Worm (Caenorhabditis elegans) whole organism, L3 larva: ENCODE data around the gene shk-1.

ENCODE experiments used
- R02D3.7 ChIP-seq: fragments of 150-350 bp; optimal IDR thresholded peaks from 2 replicates; lab custom pipeline; 2014; ENCODE audit warnings: missing biosample characterization, missing genetic modification characterization
- ZK546.5 ChIP-seq: sonication (generic microtip); optimal IDR thresholded peaks from 2 replicates; lab custom pipeline; 2017; ENCODE audit warnings: missing biosample characterization, missing genetic modification characterization
- aly-2 ChIP-seq: fragments of 150-350 bp; optimal IDR thresholded peaks from 2 replicates; lab custom pipeline; 2014; ENCODE audit warnings: missing biosample characterization, missing genetic modification characterization
- ama-1 ChIP-seq: fragments of 150-350 bp; optimal IDR thresholded peaks from 2 replicates; lab custom pipeline; 2018
- ceh-16 ChIP-seq: sonication (generic microtip); optimal IDR thresholded peaks from 2 replicates; lab custom pipeline; 2017; ENCODE audit warnings: missing biosample characterization, missing genetic modification characterization
- ceh-28 ChIP-seq: fragments of 150-350 bp; optimal IDR thresholded peaks from 2 replicates; lab custom pipeline; 2014; ENCODE audit warnings: missing biosample characterization, missing genetic modification reagents, missing genetic modification characterization
- ceh-82 ChIP-seq: fragments of 150-350 bp; optimal IDR thresholded peaks from 2 replicates; lab custom pipeline; 2014; ENCODE audit warnings: missing biosample characterization, missing genetic modification characterization
- ceh-9 ChIP-seq: sonication (generic microtip); optimal IDR thresholded peaks from 2 replicates; lab custom pipeline; 2018; ENCODE audit warnings: missing biosample characterization, missing genetic modification characterization
- daf-12 ChIP-seq: fragments of 150-350 bp; optimal IDR thresholded peaks from 2 replicates; lab custom pipeline; 2014; ENCODE audit warnings: missing biosample characterization, missing genetic modification reagents, missing genetic modification characterization
- egl-27 ChIP-seq: sonication (generic microtip); optimal IDR thresholded peaks from 4 replicates; lab custom pipeline; 2017; ENCODE audit warnings: missing biosample characterization, missing genetic modification reagents, missing genetic modification characterization
- egl-5 ChIP-seq: fragments of 150-350 bp; optimal IDR thresholded peaks from 2 replicates; lab custom pipeline; 2017; ENCODE audit warnings: missing biosample characterization, missing genetic modification reagents, missing genetic modification characterization, inconsistent platforms
- elt-1 ChIP-seq: fragments of 150-350 bp; optimal IDR thresholded peaks from 2 replicates; lab custom pipeline; 2014; ENCODE audit warnings: missing biosample characterization, missing genetic modification characterization
- elt-2 ChIP-seq: sonication (generic microtip); optimal IDR thresholded peaks from 2 replicates; lab custom pipeline; 2016; ENCODE audit warnings: missing genetic modification reagents, mild to moderate bottlenecking, missing genetic modification characterization, missing compliant biosample characterization
- elt-3 ChIP-seq, 3 experiments: fragments of 150-350 bp in 1 of 3; sonication (generic microtip) in 2 of 3; optimal IDR thresholded peaks; 2 replicates in 2 of 3; 4 replicates in 1 of 3; lab custom pipeline; 2014 to 2017; ENCODE audit warnings: missing biosample characterization in 3 of 3, missing genetic modification characterization in 3 of 3
- eor-1 ChIP-seq, 2 experiments: fragments of 150-350 bp; optimal IDR thresholded peaks; 2 replicates each; lab custom pipeline; 2014 to 2018; ENCODE audit warnings: missing biosample characterization in 2 of 2, missing genetic modification characterization in 2 of 2
- fkh-10 ChIP-seq: sonication (generic microtip); optimal IDR thresholded peaks from 2 replicates; lab custom pipeline; 2017; ENCODE audit warnings: missing biosample characterization, missing genetic modification reagents, missing genetic modification characterization
- fkh-2 ChIP-seq: fragments of 150-350 bp; optimal IDR thresholded peaks from 2 replicates; lab custom pipeline; 2014; ENCODE audit warnings: missing biosample characterization, missing genetic modification reagents, missing genetic modification characterization
- fos-1 ChIP-seq: fragments of 150-350 bp; optimal IDR thresholded peaks from 2 replicates; lab custom pipeline; 2014; ENCODE audit warnings: missing biosample characterization, missing genetic modification characterization
- hmg-11 ChIP-seq: sonication (generic microtip); optimal IDR thresholded peaks from 2 replicates; lab custom pipeline; 2016; ENCODE audit warnings: missing genetic modification characterization, missing compliant biosample characterization
- jun-1 ChIP-seq: fragments of 150-350 bp; optimal IDR thresholded peaks from 2 replicates; lab custom pipeline; 2014; ENCODE audit warnings: missing biosample characterization, missing genetic modification reagents, missing genetic modification characterization
- lin-15B ChIP-seq: fragments of 150-350 bp; optimal IDR thresholded peaks from 2 replicates; lab custom pipeline; 2014; ENCODE audit warnings: missing biosample characterization, missing genetic modification characterization
- lin-39 ChIP-seq: fragments of 150-350 bp; optimal IDR thresholded peaks from 2 replicates; lab custom pipeline; 2018; ENCODE audit warnings: missing biosample characterization, missing genetic modification reagents, missing genetic modification characterization
- lsy-12 ChIP-seq: sonication (generic microtip); optimal IDR thresholded peaks from 2 replicates; lab custom pipeline; 2016; ENCODE audit warnings: mild to moderate bottlenecking, missing genetic modification characterization, missing compliant biosample characterization
- mdl-1 ChIP-seq: fragments of 150-350 bp; optimal IDR thresholded peaks from 2 replicates; lab custom pipeline; 2014; ENCODE audit warnings: missing biosample characterization, missing genetic modification characterization
- mml-1 ChIP-seq: fragments of 150-350 bp; sonication (generic microtip); optimal IDR thresholded peaks from 3 replicates; lab custom pipeline; 2014; ENCODE audit warnings: missing biosample characterization, missing genetic modification characterization
- nfya-1 ChIP-seq: sonication (generic microtip); optimal IDR thresholded peaks from 2 replicates; lab custom pipeline; 2017; ENCODE audit warnings: missing genetic modification characterization, mild to moderate bottlenecking, missing compliant biosample characterization, antibody characterized with exemption, moderate library complexity; ENCODE audit not compliant: insufficient read depth
- nhr-11 ChIP-seq: fragments of 150-350 bp; optimal IDR thresholded peaks from 2 replicates; lab custom pipeline; 2014; ENCODE audit warnings: missing biosample characterization, missing genetic modification characterization
- nhr-12 ChIP-seq: fragments of 150-350 bp; optimal IDR thresholded peaks from 2 replicates; lab custom pipeline; 2014; ENCODE audit warnings: missing biosample characterization, missing genetic modification characterization
- nhr-23 ChIP-seq: fragments of 150-350 bp; optimal IDR thresholded peaks from 2 replicates; lab custom pipeline; 2014; ENCODE audit warnings: missing biosample characterization, missing genetic modification reagents, missing genetic modification characterization
- nhr-237 ChIP-seq: fragments of 150-350 bp; optimal IDR thresholded peaks from 2 replicates; lab custom pipeline; 2014; ENCODE audit warnings: missing biosample characterization, missing genetic modification characterization
- nhr-25 ChIP-seq: sonication (generic microtip); optimal IDR thresholded peaks from 2 replicates; lab custom pipeline; 2017; ENCODE audit warnings: missing biosample characterization, missing genetic modification characterization
- nhr-28 ChIP-seq: fragments of 150-350 bp; optimal IDR thresholded peaks from 2 replicates; lab custom pipeline; 2014; ENCODE audit warnings: missing biosample characterization, missing genetic modification characterization
- nhr-43 ChIP-seq: sonication (generic microtip); optimal IDR thresholded peaks from 2 replicates; lab custom pipeline; 2016; ENCODE audit warnings: mild to moderate bottlenecking, missing genetic modification characterization, missing compliant biosample characterization; ENCODE audit not compliant: poor library complexity, severe bottlenecking
- nhr-67 ChIP-seq: fragments of 150-350 bp; optimal IDR thresholded peaks from 2 replicates; lab custom pipeline; 2014; ENCODE audit warnings: missing biosample characterization, missing genetic modification characterization
- nhr-76 ChIP-seq: fragments of 150-350 bp; sonication (generic microtip); optimal IDR thresholded peaks from 5 replicates; lab custom pipeline; 2014; ENCODE audit warnings: missing biosample characterization, missing genetic modification characterization
- nhr-77 ChIP-seq: fragments of 150-350 bp; optimal IDR thresholded peaks from 2 replicates; lab custom pipeline; 2014; ENCODE audit warnings: missing biosample characterization, missing genetic modification characterization
- pha-4 ChIP-seq: fragments of 150-350 bp; optimal IDR thresholded peaks from 2 replicates; lab custom pipeline; 2014; ENCODE audit warnings: missing biosample characterization, missing genetic modification reagents, missing genetic modification characterization
- pqm-1 ChIP-seq: fragments of 150-350 bp; optimal IDR thresholded peaks from 2 replicates; lab custom pipeline; 2017; ENCODE audit warnings: missing biosample characterization, missing genetic modification characterization, inconsistent platforms
- sea-2 ChIP-seq: fragments of 150-350 bp; sonication (generic microtip); optimal IDR thresholded peaks from 4 replicates; lab custom pipeline; 2014; ENCODE audit warnings: missing biosample characterization, missing genetic modification reagents, missing genetic modification characterization
- skn-1 ChIP-seq: fragments of 150-350 bp; optimal IDR thresholded peaks from 2 replicates; lab custom pipeline; 2014; ENCODE audit warnings: missing biosample characterization, missing genetic modification characterization
- snpc-4 ChIP-seq: fragments of 150-350 bp; optimal IDR thresholded peaks from 2 replicates; lab custom pipeline; 2014; ENCODE audit warnings: missing biosample characterization, missing genetic modification characterization
- tbx-2 ChIP-seq: sonication (generic microtip); optimal IDR thresholded peaks from 2 replicates; lab custom pipeline; 2016; ENCODE audit warnings: mild to moderate bottlenecking, missing genetic modification characterization, missing compliant biosample characterization
- unc-39 ChIP-seq: sonication (generic microtip); optimal IDR thresholded peaks from 4 replicates; lab custom pipeline; 2017; ENCODE audit warnings: missing biosample characterization, missing genetic modification characterization
- unc-62 ChIP-seq: fragments of 150-350 bp; sonication (generic microtip); optimal IDR thresholded peaks from 4 replicates; lab custom pipeline; 2014; ENCODE audit warnings: missing biosample characterization, missing genetic modification reagents, missing genetic modification characterization
- zag-1 ChIP-seq: fragments of 150-350 bp; optimal IDR thresholded peaks from 2 replicates; lab custom pipeline; 2014; ENCODE audit warnings: missing biosample characterization, missing genetic modification characterization
- ztf-11 ChIP-seq: fragments of 150-350 bp; optimal IDR thresholded peaks from 2 replicates; lab custom pipeline; 2014; ENCODE audit warnings: missing biosample characterization, missing genetic modification characterization
- ztf-4 ChIP-seq: fragments of 150-350 bp; optimal IDR thresholded peaks from 2 replicates; lab custom pipeline; 2014; ENCODE audit warnings: missing biosample characterization, missing genetic modification characterization

shk-1 gene

ce11 chrII:9764696-9765095 is 6.7 kb downstream of the shk-1 start:
- TF ChIP-seq lin-15B (no peak), egl-5 (tag; lab: Kevin White, UChicago) (no peak), tbx-2 (no peak), fkh-2 (no peak), ceh-28 (tag; lab: Kevin White, UChicago) (no peak), egl-27 (tag; lab: Kevin White, UChicago) (no peak), hmg-11 (tag; lab: Kevin White, UChicago) (no peak), lsy-12 (tag; lab: Kevin White, UChicago) (no peak), eor-1 (tag; optimal IDR thresholded peaks at IDR 0.05; lab: Kevin White, UChicago) (no peak), fos-1 (tag; lab: Kevin White, UChicago) (no peak), nfya-1 (tag; lab: Kevin White, UChicago) (no peak), lin-39 (tag; lab: Kevin White, UChicago) (no peak), pha-4 (tag; lab: Kevin White, UChicago) (no peak)

ce11 chrII:9769797-9770520 is 11.9 kb downstream of the shk-1 start, which contains the start of gene aqp-10:
Gene aqp-10, minus strand, starts transcription at chrII:9769847.
- no peak for TF ChIP-seq aly-2 (tag; lab: Kevin White, UChicago)
- no peak for TF ChIP-seq lin-15B
- TF ChIP-seq lin-39 (tag; lab: Kevin White, UChicago), result no peak
- peak; percentile 30 for TF ChIP-seq nhr-43 (tag; lab: Kevin White, UChicago)
- TF ChIP-seq ceh-9 (tag; lab: Kevin White, UChicago), result no peak
- no peak for TF ChIP-seq daf-12 (tag; lab: Kevin White, UChicago)
- TF ChIP-seq eor-1 (tag; optimal IDR thresholded peaks at IDR 0.05; lab: Kevin White, UChicago), result no peak
- TF ChIP-seq egl-5 (tag; lab: Kevin White, UChicago), result no peak
- TF ChIP-seq nhr-11 (tag; lab: Kevin White, UChicago), result no peak
- TF ChIP-seq jun-1 (tag; lab: Kevin White, UChicago), result no peak
- no peak for TF ChIP-seq mml-1
- TF ChIP-seq ceh-28 (tag; lab: Kevin White, UChicago), result peak; percentile 20
- TF ChIP-seq nhr-12, result no peak
- no peak for TF ChIP-seq skn-1 (tag; lab: Kevin White, UChicago)
- no peak for TF ChIP-seq lsy-12 (tag; lab: Kevin White, UChicago)
- TF ChIP-seq hmg-11 (tag; lab: Kevin White, UChicago), result peak; percentile 73
- TF ChIP-seq elt-3 (tag; optimal IDR thresholded peaks at IDR 0.05; lab: Kevin White, UChicago), result no peak
- peak; percentile 12 for TF ChIP-seq nhr-23 (tag; lab: Kevin White, UChicago)
- TF ChIP-seq ceh-82 (tag; lab: Kevin White, UChicago), result no peak
- no peak for TF ChIP-seq ztf-11 (tag; lab: Kevin White, UChicago)
- TF ChIP-seq R02D3.7 (tag; lab: Kevin White, UChicago), result peak; percentile 13
- TF ChIP-seq unc-62 (GFP tag; lab: Kevin White, UChicago), result no peak
- no peak for TF ChIP-seq ama-1 (lab: Kevin White, UChicago)
- TF ChIP-seq snpc-4, result peak; percentile 36
- TF ChIP-seq nhr-237, result no peak
- no peak for TF ChIP-seq nhr-25 (tag; lab: Kevin White, UChicago)
- no peak for TF ChIP-seq fkh-2
- TF ChIP-seq egl-27 (tag; lab: Kevin White, UChicago), result no peak
- no peak for TF ChIP-seq ZK546.5 (tag; lab: Kevin White, UChicago)
- TF ChIP-seq elt-2 (tag; lab: Kevin White, UChicago), result peak; percentile 76
- peak; percentile 78 for TF ChIP-seq pqm-1 (tag; lab: Kevin White, UChicago)
- TF ChIP-seq elt-1 (tag; lab: Kevin White, UChicago), result no peak
- no peak for TF ChIP-seq nhr-28
- no peak for TF ChIP-seq fos-1 (tag; lab: Kevin White, UChicago)
- no peak for TF ChIP-seq fkh-10 (GFP tag; lab: Kevin White, UChicago)
- TF ChIP-seq mdl-1 (tag; lab: Kevin White, UChicago), result no peak
- no peak for TF ChIP-seq unc-39 (tag; lab: Kevin White, UChicago)
- no peak for TF ChIP-seq nhr-77 (tag; lab: Kevin White, UChicago)
- peak; percentile 86 for TF ChIP-seq nfya-1 (tag; lab: Kevin White, UChicago)
- no peak for TF ChIP-seq ceh-16 (tag; lab: Kevin White, UChicago)
- no peak for TF ChIP-seq ztf-4
- peak; percentile 66 for TF ChIP-seq pha-4 (tag; lab: Kevin White, UChicago)
- TF ChIP-seq nhr-76 (tag; lab: Kevin White, UChicago), result no peak
- TF ChIP-seq zag-1, result no peak
- TF ChIP-seq sea-2, result no peak
- TF ChIP-seq nhr-67, result no peak
- no peak for TF ChIP-seq tbx-2
- TF ChIP-seq, all 47 proteins: peak for 10
